Fruit fly (Drosophila melanogaster): ENCODE data around the gene Rack1.

The Rack1 gene

dm6 chr2L:7811249-7812002 lies 15.7 kb downstream of the Rack1 start, which contains the start of gene LanB1:
Gene LanB1, plus strand, starts transcription at chr2L:7811438.
- TF ChIP-seq ss (GFP tag; optimal IDR thresholded peaks at IDR 0.05) (peak; percentile 21 to 51), CG3919 (GFP tag; optimal IDR thresholded peaks at IDR 0.05) (peak; percentile 34), Hr39 (GFP tag; optimal IDR thresholded peaks at IDR 0.05) (no peak), CG8119 (GFP tag; IDR thresholded peaks at IDR 0.05) (peak; percentile 47; the same call in 1 of the 3 replicates), Gug (GFP tag; IDR thresholded peaks at IDR 0.05) (no peak), CG11294 (GFP tag; IDR thresholded peaks at IDR 0.05) (no peak; the same call in 1 of the 2 replicates), fkh (GFP tag; optimal IDR thresholded peaks at IDR 0.05) (peak; percentile 31), CG10631 (GFP tag; optimal IDR thresholded peaks at IDR 0.05) (no peak), dsx (GFP tag; optimal IDR thresholded peaks at IDR 0.05; ENCODE audit: poor library complexity, severe bottlenecking) (no peak), Met (GFP tag; optimal IDR thresholded peaks at IDR 0.05) (no peak), CG9139 (GFP tag; optimal IDR thresholded peaks at IDR 0.05) (no peak), salr (GFP tag; optimal IDR thresholded peaks at IDR 0.05) (no peak), net (GFP tag; optimal IDR thresholded peaks at IDR 0.05) (no peak), CG11902 (GFP tag; optimal IDR thresholded peaks at IDR 0.05) (no peak), CG16779 (tag; optimal IDR thresholded peaks at IDR 0.05) (no peak), CG3032 (tag; optimal IDR thresholded peaks at IDR 0.05) (no peak), Blimp-1 (GFP tag; optimal IDR thresholded peaks at IDR 0.05) (no peak), pdm3 (GFP tag; optimal IDR thresholded peaks at IDR 0.05) (no peak), CG7368 (GFP tag; optimal IDR thresholded peaks at IDR 0.05) (no peak), Smox (GFP tag; optimal IDR thresholded peaks at IDR 0.05) (no peak), CG15336 (GFP tag; IDR thresholded peaks at IDR 0.05) (peak; percentile 45; the same call in 1 of the 2 replicates), fd85E (GFP tag; optimal IDR thresholded peaks at IDR 0.05) (no peak), CG1621 (tag; optimal IDR thresholded peaks at IDR 0.05) (no peak), fd59A (GFP tag; optimal IDR thresholded peaks at IDR 0.05) (no peak), acj6 (GFP tag; optimal IDR thresholded peaks at IDR 0.05) (no peak), Hr4 (GFP tag; optimal IDR thresholded peaks at IDR 0.05) (no peak), CG6163 (GFP tag; IDR thresholded peaks at IDR 0.05) (peak; percentile 64; the same call in 2 of the 3 replicates), Hr38 (GFP tag; optimal IDR thresholded peaks at IDR 0.05) (no peak), Sox15 (GFP tag; optimal IDR thresholded peaks at IDR 0.05) (no peak), Sox102F (GFP tag; optimal IDR thresholded peaks at IDR 0.05) (no peak), eg (GFP tag; IDR thresholded peaks at IDR 0.05) (0 out of 3 replicates have a peak, but pooled peaks have one; percentile 40), dac (GFP tag; optimal IDR thresholded peaks at IDR 0.05) (no peak), Sox14 (GFP tag; optimal IDR thresholded peaks at IDR 0.05) (no peak), CG6854 (GFP tag; optimal IDR thresholded peaks at IDR 0.05) (peak; percentile 39), CG8632 (GFP tag; optimal IDR thresholded peaks at IDR 0.05) (no peak), CG6276 (GFP tag; optimal IDR thresholded peaks at IDR 0.05) (peak; percentile 43), achi (GFP tag; optimal IDR thresholded peaks at IDR 0.05) (no peak), OdsH (GFP tag; optimal IDR thresholded peaks at IDR 0.05) (no peak), Ets96B (tag; optimal IDR thresholded peaks at IDR 0.05) (no peak), Eip75B (GFP tag; optimal IDR thresholded peaks at IDR 0.05) (no peak), CG4318 (GFP tag; optimal IDR thresholded peaks at IDR 0.05) (no peak), Eip78C (GFP tag) (no peak), CG6808 (GFP tag; optimal IDR thresholded peaks at IDR 0.05) (peak; percentile 2), Lpt (GFP tag; optimal IDR thresholded peaks at IDR 0.05) (peak; percentile 44), vri (GFP tag; optimal IDR thresholded peaks at IDR 0.05) (no peak), lz (GFP tag; optimal IDR thresholded peaks at IDR 0.05) (no peak)

Measured in whole organism, prepupa.